Worm (Caenorhabditis elegans) whole organism, dauer: Measurements from ENCODE around the gene pgp-12.

Experiments used
- unc-62 ChIP-seq: sonication (generic microtip); optimal IDR thresholded peaks from 2 replicates; lab custom pipeline; 2017; ENCODE audit warnings: missing biosample characterization, missing genetic modification reagents, missing genetic modification characterization

The pgp-12 gene

ce11 chrX:12731188-12731857, at the start of gene pgp-12:
Gene pgp-12 (plus strand): TSS chrX:12731807.
- no peak for TF ChIP-seq unc-62 (GFP tag; lab: Kevin White, UChicago)

ce11 chrX:12687482-12687881, 44.1 kb upstream of the pgp-12 start:
- no peak for TF ChIP-seq unc-62 (GFP tag; lab: Kevin White, UChicago)

ce11 chrX:12688632-12689031, 43.0 kb upstream of the pgp-12 start:
- TF ChIP-seq unc-62 (GFP tag; lab: Kevin White, UChicago), result no peak

DNA sequence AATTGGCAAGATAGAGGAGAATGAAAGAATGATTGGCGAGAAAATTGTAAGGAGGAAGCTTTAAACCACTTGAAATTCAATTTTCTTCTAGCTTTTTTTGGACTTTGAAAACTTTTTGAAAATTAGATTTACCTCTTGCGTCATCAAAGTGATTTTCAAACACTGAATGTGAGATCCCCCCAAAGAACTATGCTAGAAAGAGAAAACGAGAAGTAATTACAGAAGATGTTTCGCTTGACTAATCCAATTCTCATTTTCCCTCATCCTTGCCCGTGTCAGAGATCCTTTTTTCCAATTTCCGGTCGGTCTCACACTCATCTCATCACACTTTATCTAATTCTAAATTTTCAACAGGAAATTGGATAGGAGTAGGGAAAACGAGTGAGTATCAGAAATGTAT, 41.7 kb upstream of the pgp-12 start:
- no peak for TF ChIP-seq unc-62 (GFP tag; lab: Kevin White, UChicago)

ce11 chrX:12690346-12690745, 41.3 kb upstream of the pgp-12 start:
- no peak for TF ChIP-seq unc-62 (GFP tag; lab: Kevin White, UChicago)

DNA sequence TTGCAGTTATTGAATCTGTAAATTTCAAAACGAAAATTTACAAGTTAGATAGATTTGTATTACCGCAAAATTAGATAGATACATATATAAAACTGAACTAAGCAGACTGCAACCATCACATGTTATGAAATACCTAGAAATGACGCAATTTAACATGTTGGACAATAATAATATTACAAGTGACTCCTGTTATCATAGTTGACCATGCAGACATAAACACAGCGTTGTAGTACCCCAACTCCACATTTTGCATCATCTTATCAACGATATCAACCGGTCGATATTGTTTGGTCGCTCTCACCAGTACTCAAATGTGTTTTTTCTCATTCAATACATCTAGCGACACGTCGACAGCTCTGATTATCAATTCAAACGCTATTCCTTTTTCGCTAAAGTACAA, 40.3 kb upstream of the pgp-12 start, which contains the start of gene ugt-50:
ugt-50 (plus strand) TSS at position 268 of the 400 bp plus-strand sequence.
- no peak for TF ChIP-seq unc-62 (GFP tag; lab: Kevin White, UChicago)

DNA sequence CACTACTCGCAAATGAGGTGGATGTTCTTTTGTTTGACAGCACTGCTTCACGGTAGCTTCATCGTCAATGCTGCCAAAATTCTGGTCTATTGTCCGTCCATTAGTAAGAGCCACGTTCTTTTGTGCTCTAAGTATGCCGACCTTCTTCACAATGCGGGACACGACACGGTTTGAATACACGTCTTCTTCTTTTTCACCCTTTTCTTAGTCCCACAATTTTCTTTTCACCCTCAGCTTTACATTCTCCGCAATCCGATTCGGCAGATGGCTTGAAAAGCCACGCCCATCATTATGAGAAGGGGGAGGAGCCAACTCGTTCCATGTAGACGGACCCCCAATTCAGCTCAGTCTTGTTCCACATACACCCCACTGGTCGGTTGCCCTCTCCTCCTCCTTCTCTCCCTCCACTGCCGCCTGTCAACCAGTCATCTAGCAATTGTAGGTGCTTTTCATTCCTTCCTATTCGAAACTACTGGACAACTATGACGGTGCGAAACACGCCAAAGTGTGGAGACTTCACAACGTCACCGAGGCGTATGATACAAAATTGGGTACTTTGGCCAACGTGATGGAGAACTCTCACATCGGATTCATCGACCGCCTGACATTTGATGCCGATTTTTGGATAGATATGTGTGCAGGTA, 39.7 kb upstream of the pgp-12 start:
- no peak for TF ChIP-seq unc-62 (GFP tag; lab: Kevin White, UChicago)

DNA sequence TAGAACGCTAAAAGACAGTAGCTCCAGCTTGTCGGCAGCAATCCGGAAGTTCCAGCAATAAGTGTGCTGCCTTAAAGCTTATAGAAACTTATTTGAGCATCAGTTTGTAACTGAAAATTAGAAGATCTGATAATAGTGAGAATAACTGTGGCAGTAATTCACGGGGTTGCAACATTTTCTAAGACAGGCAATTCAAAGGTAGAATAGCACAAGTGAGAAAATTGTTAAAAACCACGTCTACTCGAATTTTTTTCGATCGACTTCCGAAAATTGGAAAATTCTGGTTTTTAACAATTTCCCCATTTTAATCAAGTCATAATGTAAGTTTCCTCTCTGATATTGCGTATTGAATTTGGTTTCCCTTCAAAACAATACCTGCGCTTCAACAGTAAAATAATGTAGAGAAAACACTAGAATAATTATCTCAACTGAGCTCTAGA, 38.4 kb upstream of the pgp-12 start:
- no peak for TF ChIP-seq unc-62 (GFP tag; lab: Kevin White, UChicago)

DNA sequence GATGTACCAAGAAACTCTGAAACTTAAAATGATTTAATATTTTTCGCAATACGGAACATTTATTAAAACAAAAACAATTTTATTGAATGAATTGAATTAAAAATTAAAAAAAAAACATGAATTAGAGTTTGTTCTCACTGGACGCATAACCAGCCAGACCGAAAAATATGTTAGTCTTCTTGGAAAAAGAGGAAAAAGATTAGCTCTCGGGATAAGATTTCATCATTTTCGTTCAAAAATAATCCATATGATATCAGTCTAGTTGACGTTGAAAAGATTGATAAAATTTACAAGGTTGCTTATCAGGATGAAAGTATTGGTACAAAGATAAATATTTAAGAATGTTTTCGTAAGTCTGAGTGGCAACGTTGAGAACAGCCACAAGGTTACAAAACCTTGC, 31.2 kb upstream of the pgp-12 start, which contains the start of gene nhr-26:
nhr-26 (minus strand) TSS at position 10 of the 400 bp plus-strand sequence.
- no peak for TF ChIP-seq unc-62 (GFP tag; lab: Kevin White, UChicago)

- no peak for TF ChIP-seq unc-62 (GFP tag; lab: Kevin White, UChicago)
Measured at ce11 chrX:12701963-12702362, 29.6 kb upstream of the pgp-12 start, which contains the start of gene nhr-214. Gene nhr-214 (minus strand): TSS chrX:12702063.

DNA sequence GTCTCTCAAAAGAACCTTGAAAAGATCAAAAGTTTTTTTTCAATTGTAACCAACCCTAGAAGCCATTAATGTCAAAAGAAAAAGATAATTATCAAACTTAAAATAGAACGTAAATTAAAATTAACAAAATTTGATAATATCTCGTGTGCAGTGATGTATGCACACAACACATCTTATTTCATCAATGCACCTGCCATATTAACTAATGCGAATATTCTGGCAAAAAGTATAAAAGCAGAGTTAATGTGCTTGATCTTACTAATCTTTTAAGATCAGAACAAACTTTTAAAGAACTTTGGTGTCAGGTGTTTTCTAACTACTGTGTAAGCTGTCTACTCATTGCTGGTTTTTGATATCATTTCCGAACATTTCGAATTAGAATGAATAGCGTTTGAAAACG, 28.9 kb upstream of the pgp-12 start:
- TF ChIP-seq unc-62 (GFP tag; lab: Kevin White, UChicago), result no peak

ce11 chrX:12704721-12705120, 26.9 kb upstream of the pgp-12 start, which contains the start of gene nhr-272:
Gene nhr-272 (minus strand): TSS chrX:12704821.
- no peak for TF ChIP-seq unc-62 (GFP tag; lab: Kevin White, UChicago)

DNA sequence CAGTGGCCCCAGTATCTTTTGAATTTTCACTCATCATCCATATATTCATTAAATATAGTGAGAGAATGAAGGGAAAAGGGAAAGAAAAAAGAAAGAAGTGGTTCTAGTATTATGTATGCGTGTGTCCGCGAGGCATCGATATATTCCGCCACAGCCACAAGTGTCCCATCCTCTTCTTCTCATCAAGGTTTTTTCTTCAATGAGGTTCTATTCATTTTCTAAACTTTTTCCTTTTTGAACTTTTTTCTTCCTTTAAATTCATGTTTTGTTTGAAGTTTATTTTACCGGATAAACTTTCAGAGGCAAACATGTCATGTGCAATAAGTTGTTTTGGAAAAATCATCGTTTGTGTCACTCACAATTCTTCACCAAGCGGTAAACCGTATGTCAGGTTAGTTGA, 19.3 kb upstream of the pgp-12 start, which contains the start of gene rgs-2:
rgs-2 (plus strand) TSS at position 301 of the 400 bp plus-strand sequence.
- no peak for TF ChIP-seq unc-62 (GFP tag; lab: Kevin White, UChicago)

DNA sequence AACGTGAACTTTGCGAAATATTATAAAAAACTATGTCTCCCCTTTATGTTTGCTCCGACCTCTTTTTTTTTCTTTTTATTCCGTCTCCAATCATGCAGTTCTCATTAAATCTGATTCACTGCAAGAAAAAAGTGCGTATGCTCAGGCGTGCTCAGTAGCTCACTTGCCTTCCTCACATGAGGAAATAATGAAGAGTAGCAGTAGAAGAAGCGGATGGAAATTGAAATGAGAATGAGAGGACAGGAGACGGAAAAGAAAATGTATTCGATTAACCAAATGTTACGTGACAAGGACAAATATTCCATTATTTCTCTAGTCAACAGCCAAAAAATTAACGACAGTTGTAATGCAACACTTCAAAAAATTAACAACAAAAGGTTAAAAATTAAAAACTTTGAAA, 18.6 kb upstream of the pgp-12 start:
- no peak for TF ChIP-seq unc-62 (GFP tag; lab: Kevin White, UChicago)

DNA sequence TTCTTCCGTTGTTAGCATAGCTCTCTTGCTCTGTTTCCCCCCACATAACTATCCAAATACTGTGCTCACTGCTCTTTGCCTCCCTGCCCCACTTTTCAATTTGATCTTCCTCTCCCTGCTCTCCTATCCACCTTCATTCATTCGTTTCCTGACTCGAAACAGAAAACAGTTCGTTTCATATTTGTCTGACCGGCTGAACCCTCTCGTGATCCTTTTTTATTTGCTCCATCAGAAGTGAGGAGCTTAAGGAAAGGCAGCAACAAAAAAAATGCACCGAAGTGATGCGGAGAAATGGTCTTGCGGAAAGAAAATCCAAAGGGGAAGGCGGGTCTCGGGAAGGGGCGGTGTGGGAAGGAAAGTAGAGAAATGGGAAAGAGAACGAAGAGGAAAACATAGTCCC, 10.2 kb upstream of the pgp-12 start:
- TF ChIP-seq unc-62 (GFP tag; lab: Kevin White, UChicago), result no peak

DNA sequence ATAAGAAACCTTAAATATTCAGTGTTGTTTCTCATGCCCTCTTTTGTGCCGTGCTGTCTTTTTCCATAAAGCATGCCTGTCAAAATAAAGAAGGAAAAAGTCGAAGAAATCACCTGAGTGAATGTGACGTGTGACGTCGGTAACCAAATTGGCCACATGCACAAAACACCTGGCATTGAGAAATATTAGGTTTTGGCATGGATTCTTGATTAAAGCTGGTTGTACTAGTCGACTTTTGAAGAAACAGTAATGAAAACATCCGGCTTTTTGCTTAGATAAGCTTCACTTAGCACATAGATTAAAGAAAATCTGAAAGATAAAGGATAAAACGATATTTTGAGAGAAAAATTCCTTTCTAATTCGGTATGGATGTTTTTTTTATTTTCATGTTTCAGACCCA, 5.5 kb upstream of the pgp-12 start:
- TF ChIP-seq unc-62 (GFP tag; lab: Kevin White, UChicago), result no peak

DNA sequence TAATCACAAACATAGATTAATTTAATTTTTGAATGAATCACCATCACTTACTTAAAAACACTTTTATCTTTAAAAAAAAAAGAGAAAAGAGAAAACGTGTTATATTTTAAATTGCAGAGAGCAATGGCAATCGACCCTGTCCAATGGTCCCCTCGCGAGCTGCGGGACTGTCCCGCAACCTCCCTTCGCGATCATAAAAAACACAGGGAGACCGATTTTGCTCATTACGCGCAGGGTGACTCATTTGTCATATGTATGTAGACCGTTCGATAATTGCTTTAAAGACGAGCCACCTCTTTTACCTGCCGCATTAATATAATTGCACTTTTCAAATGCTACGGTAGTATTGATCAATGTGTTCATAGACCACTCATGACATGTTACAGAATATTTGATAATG, 1.5 kb upstream of the pgp-12 start:
- TF ChIP-seq unc-62 (GFP tag; lab: Kevin White, UChicago), result no peak
